Fruit fly (Drosophila melanogaster) whole organism, embryonic: ENCODE measurements around the gene Ino80.

Experiments
- Bgb ChIP-seq: fragments of 200-800 bp; sonication (Bioruptor generic); IDR thresholded peaks from 2 replicates; pipeline ENCODE4 v1.3.6; 2022; ENCODE audit warnings: missing biosample characterization, missing genetic modification characterization; ENCODE audit not compliant: partially characterized antibody
- CG11560 ChIP-seq: fragments of 200-800 bp; sonication (Bioruptor generic); IDR thresholded peaks from 3 replicates; pipeline ENCODE4 v1.3.6; 2022; ENCODE audit warnings: missing biosample characterization, missing genetic modification characterization
- CG12155 ChIP-seq: fragments of 200-800 bp; sonication (Bioruptor generic); optimal IDR thresholded peaks from 3 replicates; lab custom pipeline; 2016; ENCODE audit warnings: missing biosample characterization, missing genetic modification characterization
- CG12236 ChIP-seq: fragments of 200-800 bp; sonication (Bioruptor generic); optimal IDR thresholded peaks from 2 replicates; lab custom pipeline; 2016; ENCODE audit warnings: missing biosample characterization, missing genetic modification characterization
- CG12769 ChIP-seq: fragments of 200-800 bp; sonication (Bioruptor generic); optimal IDR thresholded peaks from 2 replicates; lab custom pipeline; 2019; ENCODE audit warnings: missing biosample characterization, mild to moderate bottlenecking, missing genetic modification characterization, moderate library complexity
- CG13424 ChIP-seq: fragments of 200-800 bp; sonication (Bioruptor generic); optimal IDR thresholded peaks from 2 replicates; lab custom pipeline; 2019; ENCODE audit warnings: missing biosample characterization, mild to moderate bottlenecking, missing genetic modification characterization, moderate library complexity
- CG14710 ChIP-seq: fragments of 200-800 bp; sonication (Bioruptor generic); optimal IDR thresholded peaks from 3 replicates; lab custom pipeline; 2019; ENCODE audit warnings: missing biosample characterization, mild to moderate bottlenecking, missing genetic modification characterization, moderate library complexity
- CG1529 ChIP-seq: fragments of 200-800 bp; sonication (Bioruptor generic); optimal IDR thresholded peaks from 3 replicates; lab custom pipeline; 2018; ENCODE audit warnings: missing biosample characterization, missing genetic modification characterization
- CG15514 ChIP-seq: fragments of 200-800 bp; sonication (Bioruptor generic); optimal IDR thresholded peaks from 3 replicates; lab custom pipeline; 2017; ENCODE audit warnings: missing biosample characterization, missing genetic modification characterization, mild to moderate bottlenecking, moderate library complexity, missing genetic modification reagents
- CG1602 ChIP-seq: fragments of 200-800 bp; sonication (Bioruptor generic); optimal IDR thresholded peaks from 3 replicates; lab custom pipeline; 2016; ENCODE audit warnings: missing biosample characterization, missing genetic modification characterization
- CG17568 ChIP-seq: fragments of 200-800 bp; sonication (Bioruptor generic); optimal IDR thresholded peaks from 2 replicates; lab custom pipeline; 2018; ENCODE audit warnings: missing biosample characterization, mild to moderate bottlenecking, missing genetic modification characterization, moderate library complexity
- CG2129 ChIP-seq: fragments of 200-800 bp; sonication (Bioruptor generic); IDR thresholded peaks from 2 replicates; pipeline ENCODE4 v1.3.6; 2022; ENCODE audit warnings: missing biosample characterization, missing genetic modification characterization; ENCODE audit not compliant: partially characterized antibody
- CG31224 ChIP-seq: fragments of 200-800 bp; sonication (Bioruptor generic); IDR thresholded peaks from 2 replicates; pipeline ENCODE4 v1.3.6; 2022; ENCODE audit warnings: missing biosample characterization, missing genetic modification characterization
- CG32767 ChIP-seq: fragments of 200-800 bp; sonication (Bioruptor generic); IDR thresholded peaks from 2 replicates; pipeline ENCODE4 v1.3.6; 2022; ENCODE audit warnings: missing biosample characterization, missing genetic modification characterization
- CG4707 ChIP-seq: fragments of 200-800 bp; sonication (Bioruptor generic); optimal IDR thresholded peaks from 2 replicates; lab custom pipeline; 2018; ENCODE audit warnings: missing biosample characterization, mild to moderate bottlenecking, missing genetic modification characterization, moderate library complexity
- CG6175 ChIP-seq: fragments of 200-800 bp; sonication (Bioruptor generic); IDR thresholded peaks from 3 replicates; pipeline ENCODE4 v1.3.6; 2022; ENCODE audit warnings: missing biosample characterization, missing genetic modification characterization
- CG7786 ChIP-seq: fragments of 200-800 bp; sonication (Bioruptor generic); optimal IDR thresholded peaks from 2 replicates; lab custom pipeline; 2016; ENCODE audit warnings: missing biosample characterization, missing genetic modification characterization
- CG8290 ChIP-seq, 3 experiments: fragments of 200-800 bp; sonication (Bioruptor generic); optimal IDR thresholded peaks; 2 replicates each; lab custom pipeline; 2016 to 2019; ENCODE audit warnings: missing biosample characterization in 3 of 3, missing genetic modification characterization in 3 of 3, mild to moderate bottlenecking in 2 of 3, moderate library complexity in 1 of 3
- CG8924 ChIP-seq: fragments of 200-800 bp; optimal IDR thresholded peaks from 3 replicates; lab custom pipeline; 2019; ENCODE audit warnings: missing biosample characterization, mild to moderate bottlenecking, missing genetic modification characterization, moderate library complexity
- CG9727 ChIP-seq: fragments of 200-800 bp; sonication (Bioruptor generic); optimal IDR thresholded peaks from 3 replicates; lab custom pipeline; 2017; ENCODE audit warnings: missing biosample characterization, mild to moderate bottlenecking, missing genetic modification characterization
- CG9876 ChIP-seq: fragments of 200-800 bp; sonication (Bioruptor generic); optimal IDR thresholded peaks from 2 replicates; lab custom pipeline; 2016; ENCODE audit warnings: missing biosample characterization, missing genetic modification characterization
- Camta ChIP-seq: fragments of 200-800 bp; sonication (Bioruptor generic); optimal IDR thresholded peaks from 2 replicates; lab custom pipeline; 2016; ENCODE audit warnings: missing biosample characterization, missing genetic modification characterization
- CoRest ChIP-seq: fragments of 200-800 bp; sonication (Bioruptor generic); optimal IDR thresholded peaks from 3 replicates; lab custom pipeline; 2018; ENCODE audit warnings: missing biosample characterization, mild to moderate bottlenecking, missing genetic modification characterization, moderate library complexity
- D ChIP-seq, 2 experiments: fragments of 200-800 bp in 1 of 2; fragments of >200 bp in 1 of 2; sonication (Bioruptor generic) in 1 of 2; optimal IDR thresholded peaks; 2 replicates in 1 of 2; 3 replicates in 1 of 2; lab custom pipeline; 2017; ENCODE audit warnings: mild to moderate bottlenecking in 1 of 2, missing biosample characterization in 1 of 2, missing genetic modification characterization in 1 of 2, missing genetic modification reagents in 1 of 2
- Nf-YA ChIP-seq: fragments of 200-800 bp; sonication (Bioruptor generic); IDR thresholded peaks from 2 replicates; pipeline ENCODE4 v1.3.6; 2022; ENCODE audit warnings: missing biosample characterization, missing genetic modification characterization
- ab ChIP-seq: fragments of 200-800 bp; sonication (Bioruptor generic); optimal IDR thresholded peaks from 2 replicates; lab custom pipeline; 2016; ENCODE audit warnings: missing biosample characterization, missing genetic modification characterization
- ara ChIP-seq: fragments of 200-800 bp; sonication (Bioruptor generic); IDR thresholded peaks from 2 replicates; pipeline ENCODE4 v1.3.6; 2022; ENCODE audit warnings: missing biosample characterization, missing genetic modification characterization
- bbx ChIP-seq: fragments of 200-800 bp; sonication (Bioruptor generic); IDR thresholded peaks from 2 replicates; pipeline ENCODE4 v1.3.6; 2022; ENCODE audit warnings: missing biosample characterization, missing genetic modification characterization; ENCODE audit not compliant: partially characterized antibody
- caup ChIP-seq: fragments of 200-800 bp; sonication (Bioruptor generic); optimal IDR thresholded peaks from 3 replicates; lab custom pipeline; 2017; ENCODE audit warnings: missing biosample characterization, mild to moderate bottlenecking, missing genetic modification characterization, moderate library complexity; ENCODE audit not compliant: severe bottlenecking
- crc ChIP-seq: fragments of 200-800 bp; sonication (Bioruptor generic); optimal IDR thresholded peaks from 2 replicates; lab custom pipeline; 2016; ENCODE audit warnings: missing biosample characterization, missing genetic modification characterization
- crol ChIP-seq: fragments of 200-800 bp; sonication (Bioruptor generic); IDR thresholded peaks from 2 replicates; pipeline ENCODE4 v1.3.6; 2022; ENCODE audit warnings: missing biosample characterization, missing genetic modification characterization
- cwo ChIP-seq: fragments of 200-800 bp; sonication (Bioruptor generic); optimal IDR thresholded peaks from 3 replicates; lab custom pipeline; 2017; ENCODE audit warnings: missing biosample characterization, missing genetic modification characterization, mild to moderate bottlenecking, moderate library complexity, missing genetic modification reagents
- dan ChIP-seq: fragments of 200-800 bp; sonication (Bioruptor generic); IDR thresholded peaks from 2 replicates; pipeline ENCODE4 v1.3.6; 2022; ENCODE audit warnings: missing biosample characterization, missing genetic modification characterization
- dm ChIP-seq: fragments of 200-800 bp; sonication (Bioruptor generic); optimal IDR thresholded peaks from 3 replicates; lab custom pipeline; 2016; ENCODE audit warnings: missing biosample characterization, missing genetic modification characterization
- fd3F ChIP-seq: fragments of 200-800 bp; sonication (Bioruptor generic); optimal IDR thresholded peaks from 2 replicates; lab custom pipeline; 2018; ENCODE audit warnings: missing biosample characterization, mild to moderate bottlenecking, missing genetic modification characterization, moderate library complexity
- gem ChIP-seq: fragments of 200-800 bp; sonication (Bioruptor generic); optimal IDR thresholded peaks from 2 replicates; lab custom pipeline; 2019; ENCODE audit warnings: missing biosample characterization, mild to moderate bottlenecking, missing genetic modification characterization, moderate library complexity
- ham ChIP-seq: fragments of 200-800 bp; sonication (Bioruptor generic); IDR thresholded peaks from 2 replicates; pipeline ENCODE4 v1.3.6; 2022; ENCODE audit warnings: missing biosample characterization, missing genetic modification characterization
- her ChIP-seq: fragments of 200-800 bp; sonication (Bioruptor generic); optimal IDR thresholded peaks from 2 replicates; lab custom pipeline; 2016; ENCODE audit warnings: missing biosample characterization, missing genetic modification characterization
- inv ChIP-seq: fragments of 200-800 bp; sonication (Bioruptor generic); IDR thresholded peaks from 2 replicates; pipeline ENCODE4 v1.3.6; 2022; ENCODE audit warnings: missing biosample characterization, missing genetic modification characterization; ENCODE audit not compliant: partially characterized antibody
- kah ChIP-seq: fragments of 200-800 bp; sonication (Bioruptor generic); optimal IDR thresholded peaks from 2 replicates; lab custom pipeline; 2018; ENCODE audit warnings: missing biosample characterization, mild to moderate bottlenecking, missing genetic modification characterization
- mld ChIP-seq: fragments of 200-800 bp; sonication (Bioruptor generic); IDR thresholded peaks from 3 replicates; pipeline ENCODE4 v1.3.6; 2022; ENCODE audit warnings: missing biosample characterization, missing genetic modification characterization; ENCODE audit not compliant: partially characterized antibody
- odd ChIP-seq: fragments of 200-800 bp; sonication (Bioruptor generic); optimal IDR thresholded peaks from 2 replicates; lab custom pipeline; 2017; ENCODE audit warnings: missing biosample characterization, mild to moderate bottlenecking, missing genetic modification characterization
- sens-2 ChIP-seq: fragments of 200-800 bp; sonication (Bioruptor generic); IDR thresholded peaks from 2 replicates; pipeline ENCODE4 v1.3.6; 2022; ENCODE audit warnings: missing biosample characterization, missing genetic modification characterization
- slbo ChIP-seq: fragments of 200-800 bp; sonication (Bioruptor generic); IDR thresholded peaks from 2 replicates; pipeline ENCODE4 v1.3.6; 2022; ENCODE audit warnings: missing biosample characterization, missing genetic modification characterization
- so ChIP-seq: fragments of 200-800 bp; sonication (Bioruptor generic); IDR thresholded peaks from 3 replicates; pipeline ENCODE4 v1.3.6; 2022; ENCODE audit warnings: missing biosample characterization, missing genetic modification characterization
- unpg ChIP-seq: fragments of 200-800 bp; sonication (Bioruptor generic); optimal IDR thresholded peaks from 3 replicates; lab custom pipeline; 2018; ENCODE audit warnings: missing biosample characterization, mild to moderate bottlenecking, missing genetic modification characterization, moderate library complexity
- wek ChIP-seq: fragments of 200-800 bp; sonication (Bioruptor generic); optimal IDR thresholded peaks from 3 replicates; lab custom pipeline; 2018; ENCODE audit warnings: missing biosample characterization, mild to moderate bottlenecking, missing genetic modification characterization, moderate library complexity
- zfh2 ChIP-seq: fragments of 200-800 bp; sonication (Bioruptor generic); optimal IDR thresholded peaks from 2 replicates; lab custom pipeline; 2016; ENCODE audit warnings: missing biosample characterization, missing genetic modification characterization

Ino80 gene

dm6 chr3R:19403096-19403515 lies at the start of gene Ino80, which contains the start of gene Aptx (continued):
- TF ChIP-seq CG9727 (GFP tag; lab: Kevin White, UChicago) = peak; percentile 94
- TF ChIP-seq CoRest (tag; lab: Kevin White, UChicago) = peak; percentile 97
- peak; percentile 90 for TF ChIP-seq CG4707 (GFP tag; lab: Kevin White, UChicago)
- peak; percentile 83 for TF ChIP-seq sens-2 (GFP tag; lab: Robert Waterston, UW)
- TF ChIP-seq CG15514 (GFP tag; lab: Kevin White, UChicago) = peak; percentile 97
- peak; percentile 97 for TF ChIP-seq CG1602 (GFP tag; lab: Kevin White, UChicago)
- TF ChIP-seq dm (GFP tag; lab: Kevin White, UChicago) = peak; percentile 86
- peak; percentile 75 for TF ChIP-seq CG1529
- TF ChIP-seq CG12155 (GFP tag; lab: Kevin White, UChicago) = peak; percentile 96
- peak; percentile 97 for TF ChIP-seq Bgb (GFP tag; lab: Robert Waterston, UW)
- TF ChIP-seq gem (tag; lab: Kevin White, UChicago) = peak; percentile 97
- peak; percentile 78 for TF ChIP-seq cwo
- TF ChIP-seq Nf-YA = peak; percentile 80
- peak; percentile 96 for TF ChIP-seq CG7786 (GFP tag; lab: Kevin White, UChicago)
- peak; percentile 89 for TF ChIP-seq CG12769 (tag; lab: Kevin White, UChicago)
- peak; percentile 87 for TF ChIP-seq CG6175 (GFP tag; lab: Robert Waterston, UW)
- TF ChIP-seq crol (GFP tag; lab: Robert Waterston, UW) = peak; percentile 47; the same call in 1 of the 2 replicates
- TF ChIP-seq ab (GFP tag; lab: Kevin White, UChicago) = peak; percentile 77
- peak; percentile 95 for TF ChIP-seq inv (GFP tag; lab: Robert Waterston, UW)
- TF ChIP-seq ham (GFP tag; lab: Robert Waterston, UW) = peak; percentile 86
- TF ChIP-seq D (optimal IDR thresholded peaks at IDR 0.05; lab: Kevin White, UChicago) = no peak
- TF ChIP-seq D (GFP tag; optimal IDR thresholded peaks at IDR 0.05; lab: Kevin White, UChicago) = peak; percentile 90
- TF ChIP-seq ara (GFP tag; lab: Robert Waterston, UW) = peak; percentile 90
- TF ChIP-seq crc = peak; percentile 70
- peak; percentile 94 for TF ChIP-seq CG13424 (tag; lab: Kevin White, UChicago)
- peak; percentile 98 for TF ChIP-seq slbo (GFP tag; lab: Robert Waterston, UW)
- TF ChIP-seq odd (GFP tag; lab: Kevin White, UChicago) = no peak
- TF ChIP-seq CG9876 (GFP tag; lab: Kevin White, UChicago) = peak; percentile 86
- TF ChIP-seq CG2129 (GFP tag; lab: Robert Waterston, UW) = peak; percentile 68
- peak; percentile 77 for TF ChIP-seq her
- peak; percentile 96 for TF ChIP-seq CG14710 (tag; lab: Kevin White, UChicago)
- TF ChIP-seq so = peak; percentile 81; the same call in 2 of the 3 replicates
- peak; percentile 55 for TF ChIP-seq kah (GFP tag; lab: Kevin White, UChicago)
- TF ChIP-seq CG8924 = peak; percentile 93
- peak; percentile 88 for TF ChIP-seq Camta
- TF ChIP-seq bbx = peak; percentile 97
- peak; percentile 86 for TF ChIP-seq CG8290 (GFP tag; optimal IDR thresholded peaks at IDR 0.05; lab: Kevin White, UChicago)
- peak; percentile 27 to 82 for TF ChIP-seq CG8290 (tag; optimal IDR thresholded peaks at IDR 0.05; lab: Kevin White, UChicago)
- peak; percentile 65 for TF ChIP-seq wek (GFP tag; lab: Kevin White, UChicago)
- peak; percentile 96 for TF ChIP-seq unpg (GFP tag; lab: Kevin White, UChicago)
- peak; percentile 89 for TF ChIP-seq fd3F (GFP tag; lab: Kevin White, UChicago)
- peak; percentile 90 for TF ChIP-seq CG32767 (GFP tag; lab: Robert Waterston, UW)
- no peak for TF ChIP-seq CG17568
- peak; percentile 85 for TF ChIP-seq CG11560 (tag; lab: Robert Waterston, UW)
- peak; percentile 91 for TF ChIP-seq CG31224 (GFP tag; lab: Robert Waterston, UW)
- TF ChIP-seq CG12236 (GFP tag; lab: Kevin White, UChicago) = peak; percentile 87
- peak; percentile 96 for TF ChIP-seq zfh2 (GFP tag; lab: Kevin White, UChicago)
- peak; percentile 81 for TF ChIP-seq mld
- TF ChIP-seq dan (GFP tag; lab: Robert Waterston, UW) = peak; percentile 71; the same call in 1 of the 2 replicates
- peak; percentile 89 for TF ChIP-seq caup (GFP tag; lab: Kevin White, UChicago)
